Fruit fly (Drosophila melanogaster) whole organism, embryonic: ENCODE results near the gene CG46440.
A peak's percentile ranks its signal among the peaks of the same experiment; 100 is the strongest.

Experiments
- Antp ChIP-seq: fragments of 200-800 bp; sonication (Bioruptor generic); optimal IDR thresholded peaks from 3 replicates; lab custom pipeline; 2016; ENCODE audit warnings: missing biosample characterization, missing genetic modification characterization
- Asciz ChIP-seq: fragments of 200-800 bp; sonication (Bioruptor generic); optimal IDR thresholded peaks from 2 replicates; lab custom pipeline; 2017; ENCODE audit warnings: missing biosample characterization, mild to moderate bottlenecking, missing genetic modification characterization, missing genetic modification reagents
- CG10147 ChIP-seq: fragments of 200-800 bp; sonication (Bioruptor generic); optimal IDR thresholded peaks from 2 replicates; lab custom pipeline; 2019; ENCODE audit warnings: missing biosample characterization, mild to moderate bottlenecking, missing genetic modification characterization, moderate library complexity
- CG10462 ChIP-seq: fragments of 200-800 bp; sonication (Bioruptor generic); optimal IDR thresholded peaks from 2 replicates; lab custom pipeline; 2016; ENCODE audit warnings: missing biosample characterization, missing genetic modification characterization
- CG11560 ChIP-seq: fragments of 200-800 bp; sonication (Bioruptor generic); IDR thresholded peaks from 3 replicates; pipeline ENCODE4 v1.3.6; 2022; ENCODE audit warnings: missing biosample characterization, missing genetic modification characterization
- CG12744 ChIP-seq: fragments of 200-800 bp; sonication (Bioruptor generic); optimal IDR thresholded peaks from 2 replicates; lab custom pipeline; 2016; ENCODE audit warnings: missing biosample characterization, missing genetic modification characterization
- CG1603 ChIP-seq: fragments of 200-800 bp; sonication (Bioruptor generic); optimal IDR thresholded peaks from 2 replicates; lab custom pipeline; 2019; ENCODE audit warnings: missing biosample characterization, mild to moderate bottlenecking, missing genetic modification characterization, moderate library complexity
- CG17186 ChIP-seq: fragments of 200-800 bp; sonication (Bioruptor generic); optimal IDR thresholded peaks from 3 replicates; lab custom pipeline; 2017; ENCODE audit warnings: missing biosample characterization, missing genetic modification reagents, missing genetic modification characterization
- CG3065 ChIP-seq: fragments of 200-800 bp; sonication (Bioruptor generic); optimal IDR thresholded peaks from 2 replicates; lab custom pipeline; 2016; ENCODE audit warnings: missing biosample characterization, missing genetic modification characterization
- CG4360 ChIP-seq: fragments of 200-800 bp; sonication (Bioruptor generic); IDR thresholded peaks from 2 replicates; pipeline ENCODE4 v1.3.6; 2022; ENCODE audit warnings: missing biosample characterization, missing genetic modification characterization
- CG4730 ChIP-seq: fragments of 200-800 bp; sonication (Bioruptor generic); IDR thresholded peaks from 2 replicates; pipeline ENCODE4 v1.3.6; 2022; ENCODE audit warnings: missing biosample characterization, missing genetic modification characterization
- CG4854 ChIP-seq: fragments of 200-800 bp; sonication (Bioruptor generic); optimal IDR thresholded peaks from 2 replicates; lab custom pipeline; 2016; ENCODE audit warnings: missing biosample characterization, missing genetic modification characterization, inconsistent platforms
- CG6175 ChIP-seq: fragments of 200-800 bp; sonication (Bioruptor generic); IDR thresholded peaks from 3 replicates; pipeline ENCODE4 v1.3.6; 2022; ENCODE audit warnings: missing biosample characterization, missing genetic modification characterization
- CG7786 ChIP-seq: fragments of 200-800 bp; sonication (Bioruptor generic); optimal IDR thresholded peaks from 2 replicates; lab custom pipeline; 2016; ENCODE audit warnings: missing biosample characterization, missing genetic modification characterization
- CG7839 ChIP-seq: fragments of 200-800 bp; sonication (Bioruptor generic); optimal IDR thresholded peaks from 3 replicates; lab custom pipeline; 2018; ENCODE audit warnings: missing biosample characterization, mild to moderate bottlenecking, missing genetic modification characterization, moderate library complexity
- CG7963 ChIP-seq: fragments of 200-800 bp; sonication (Bioruptor generic); IDR thresholded peaks from 3 replicates; pipeline ENCODE4 v1.3.6; 2022; ENCODE audit warnings: missing biosample characterization, missing genetic modification characterization; ENCODE audit not compliant: partially characterized antibody
- CG9215 ChIP-seq: fragments of 200-800 bp; sonication (Bioruptor generic); IDR thresholded peaks from 2 replicates; pipeline ENCODE4 v1.3.6; 2022; ENCODE audit warnings: missing biosample characterization, missing genetic modification characterization
- D ChIP-seq, 2 experiments: fragments of 200-800 bp in 1 of 2; fragments of >200 bp in 1 of 2; sonication (Bioruptor generic) in 1 of 2; optimal IDR thresholded peaks; 2 replicates in 1 of 2; 3 replicates in 1 of 2; lab custom pipeline; 2017; ENCODE audit warnings: mild to moderate bottlenecking in 1 of 2, missing biosample characterization in 1 of 2, missing genetic modification characterization in 1 of 2, missing genetic modification reagents in 1 of 2
- ERR ChIP-seq: fragments of 200-800 bp; sonication (Bioruptor generic); optimal IDR thresholded peaks from 2 replicates; lab custom pipeline; 2016; ENCODE audit warnings: missing biosample characterization, missing genetic modification characterization
- Mes4 ChIP-seq: fragments of 200-800 bp; sonication (Bioruptor generic); optimal IDR thresholded peaks from 2 replicates; lab custom pipeline; 2016; ENCODE audit warnings: missing biosample characterization, missing genetic modification characterization
- Opbp ChIP-seq: fragments of 200-800 bp; sonication (Bioruptor generic); IDR thresholded peaks from 3 replicates; pipeline ENCODE4 v1.3.6; 2022; ENCODE audit warnings: missing biosample characterization, missing genetic modification characterization; ENCODE audit not compliant: partially characterized antibody
- Ptx1 ChIP-seq: fragments of 200-800 bp; sonication (Bioruptor generic); IDR thresholded peaks from 2 replicates; pipeline ENCODE4 v1.3.6; 2022; ENCODE audit warnings: missing biosample characterization, missing genetic modification characterization
- Six4 ChIP-seq: fragments of 200-800 bp; sonication (Bioruptor generic); optimal IDR thresholded peaks from 2 replicates; lab custom pipeline; 2016; ENCODE audit warnings: missing biosample characterization, missing genetic modification characterization
- Stat92E ChIP-seq, 3 experiments: fragments of >200 bp in 2 of 3; fragments of 200-800 bp in 1 of 3; sonication (Bioruptor generic) in 1 of 3; optimal IDR thresholded peaks; 2 replicates each; lab custom pipeline; 2017 to 2019; ENCODE audit warnings: missing biosample characterization in 3 of 3, missing genetic modification characterization in 3 of 3, mild to moderate bottlenecking in 1 of 3, moderate library complexity in 1 of 3
- Taf1 ChIP-seq: fragments of 200-800 bp; sonication (Bioruptor generic); IDR thresholded peaks from 2 replicates; pipeline ENCODE4 v1.3.6; 2022; ENCODE audit warnings: missing biosample characterization, missing genetic modification characterization
- Xbp1 ChIP-seq: fragments of 200-800 bp; sonication (Bioruptor generic); optimal IDR thresholded peaks from 3 replicates; lab custom pipeline; 2016; ENCODE audit warnings: missing biosample characterization, mild to moderate bottlenecking, missing genetic modification characterization
- ab ChIP-seq: fragments of 200-800 bp; sonication (Bioruptor generic); optimal IDR thresholded peaks from 2 replicates; lab custom pipeline; 2016; ENCODE audit warnings: missing biosample characterization, missing genetic modification characterization
- ase ChIP-seq: fragments of 200-800 bp; sonication (Bioruptor generic); IDR thresholded peaks from 3 replicates; pipeline ENCODE4 v1.3.6; 2022; ENCODE audit warnings: missing biosample characterization, missing genetic modification characterization
- chn ChIP-seq: fragments of 200-800 bp; sonication (Bioruptor generic); optimal IDR thresholded peaks from 2 replicates; lab custom pipeline; 2016; ENCODE audit warnings: missing biosample characterization, missing genetic modification characterization
- danr ChIP-seq: fragments of 200-800 bp; sonication (Bioruptor generic); IDR thresholded peaks from 2 replicates; pipeline ENCODE4 v1.3.6; 2022; ENCODE audit warnings: missing biosample characterization, missing genetic modification characterization
- eve ChIP-seq, 2 experiments: fragments of >200 bp; optimal IDR thresholded peaks; 2 replicates each; lab custom pipeline; 2017; ENCODE audit warnings: missing biosample characterization in 2 of 2, missing genetic modification characterization in 2 of 2
- exex ChIP-seq: fragments of 200-800 bp; sonication (Bioruptor generic); optimal IDR thresholded peaks from 4 replicates; lab custom pipeline; 2018; ENCODE audit warnings: missing biosample characterization, mild to moderate bottlenecking, missing genetic modification characterization, moderate library complexity
- jumu ChIP-seq: fragments of 200-800 bp; sonication (Bioruptor generic); optimal IDR thresholded peaks from 3 replicates; lab custom pipeline; 2016; ENCODE audit warnings: missing biosample characterization, missing genetic modification characterization
- kah ChIP-seq: fragments of 200-800 bp; sonication (Bioruptor generic); optimal IDR thresholded peaks from 2 replicates; lab custom pipeline; 2018; ENCODE audit warnings: missing biosample characterization, mild to moderate bottlenecking, missing genetic modification characterization
- luna ChIP-seq: fragments of 200-800 bp; sonication (Bioruptor generic); optimal IDR thresholded peaks from 2 replicates; lab custom pipeline; 2016; ENCODE audit warnings: missing biosample characterization, missing genetic modification characterization
- mirr ChIP-seq: fragments of 200-800 bp; sonication (Bioruptor generic); optimal IDR thresholded peaks from 3 replicates; lab custom pipeline; 2018; ENCODE audit warnings: missing biosample characterization, mild to moderate bottlenecking, missing genetic modification characterization
- p53 ChIP-seq: fragments of 200-800 bp; sonication (Bioruptor generic); optimal IDR thresholded peaks from 2 replicates; lab custom pipeline; 2016; ENCODE audit warnings: missing biosample characterization, missing genetic modification characterization
- salm ChIP-seq: fragments of 200-800 bp; sonication (Bioruptor generic); optimal IDR thresholded peaks from 2 replicates; lab custom pipeline; 2018; ENCODE audit warnings: missing biosample characterization, mild to moderate bottlenecking, missing genetic modification characterization
- sens ChIP-seq: fragments of 200-800 bp; sonication (Bioruptor generic); peaks from one replicate; lab custom pipeline; 2016; ENCODE audit warnings: missing biosample characterization, missing genetic modification characterization
- sisA ChIP-seq: fragments of 200-800 bp; sonication (Bioruptor generic); IDR thresholded peaks from 2 replicates; pipeline ENCODE4 v1.3.6; 2022; ENCODE audit warnings: missing biosample characterization, missing genetic modification characterization
- slbo ChIP-seq: fragments of 200-800 bp; sonication (Bioruptor generic); IDR thresholded peaks from 2 replicates; pipeline ENCODE4 v1.3.6; 2022; ENCODE audit warnings: missing biosample characterization, missing genetic modification characterization
- tin ChIP-seq: fragments of 200-800 bp; sonication (Bioruptor generic); optimal IDR thresholded peaks from 3 replicates; lab custom pipeline; 2016; ENCODE audit warnings: missing biosample characterization, missing genetic modification characterization
- usp ChIP-seq: fragments of >200 bp; optimal IDR thresholded peaks from 2 replicates; lab custom pipeline; 2017; ENCODE audit warnings: missing biosample characterization, missing genetic modification characterization
- vnd ChIP-seq: fragments of 200-800 bp; sonication (Bioruptor generic); IDR thresholded peaks from 3 replicates; pipeline ENCODE4 v1.3.6; 2022; ENCODE audit warnings: missing biosample characterization, missing genetic modification characterization; ENCODE audit not compliant: partially characterized antibody

The CG46440 gene

dm6 chrX:15818608-15819184 lies 38.9 kb downstream of the CG46440 start (continued):
- TF ChIP-seq Opbp (GFP tag; lab: Robert Waterston, UW): no peak
- peak in 1 of 2 experiments; percentile 36 for TF ChIP-seq eve (GFP tag; optimal IDR thresholded peaks at IDR 0.05; lab: Kevin White, UChicago)
- no peak for TF ChIP-seq CG7839
- no peak for TF ChIP-seq CG4854 (GFP tag; lab: Kevin White, UChicago)
- no peak for TF ChIP-seq kah (GFP tag; lab: Kevin White, UChicago)
- TF ChIP-seq CG1603 (tag; lab: Kevin White, UChicago): no peak
- no peak for TF ChIP-seq CG9215 (GFP tag; lab: Robert Waterston, UW)
- no peak for TF ChIP-seq Asciz (GFP tag; lab: Kevin White, UChicago)
- TF ChIP-seq Ptx1 (GFP tag; lab: Robert Waterston, UW): peak; percentile 42
- TF ChIP-seq usp: no peak
- no peak for TF ChIP-seq ERR (GFP tag; lab: Kevin White, UChicago)
- TF ChIP-seq CG10147 (GFP tag; lab: Kevin White, UChicago): no peak
- no peak for TF ChIP-seq danr (GFP tag; lab: Robert Waterston, UW)
- TF ChIP-seq CG6175 (GFP tag; lab: Robert Waterston, UW): no peak
- TF ChIP-seq tin (GFP tag; lab: Kevin White, UChicago): no peak
- TF ChIP-seq mirr: no peak
- TF ChIP-seq CG7786: peak; percentile 11
- TF ChIP-seq Xbp1: peak; percentile 43
- TF ChIP-seq chn (GFP tag; lab: Kevin White, UChicago): peak; percentile 25
- TF ChIP-seq sisA (GFP tag; lab: Robert Waterston, UW): no peak; the same call in 1 of the 2 replicates
- TF ChIP-seq Antp (GFP tag; lab: Kevin White, UChicago): no peak
- peak; percentile 89 for TF ChIP-seq sens (GFP tag; lab: Kevin White, UChicago)
- TF ChIP-seq luna (GFP tag; lab: Kevin White, UChicago): no peak
- no peak for TF ChIP-seq CG3065 (GFP tag; lab: Kevin White, UChicago)
- no peak for TF ChIP-seq Six4
- TF ChIP-seq D (optimal IDR thresholded peaks at IDR 0.05; lab: Kevin White, UChicago): no peak
- TF ChIP-seq D (GFP tag; optimal IDR thresholded peaks at IDR 0.05; lab: Kevin White, UChicago): no peak
- no peak for TF ChIP-seq CG4360 (GFP tag; lab: Robert Waterston, UW)
- TF ChIP-seq CG7963: no peak
- no peak for TF ChIP-seq CG17186 (GFP tag; lab: Kevin White, UChicago)
- no peak for TF ChIP-seq CG11560 (tag; lab: Robert Waterston, UW)
- no peak for TF ChIP-seq ase
- no peak for TF ChIP-seq exex
- no peak for TF ChIP-seq p53 (GFP tag; lab: Kevin White, UChicago)
- no peak for TF ChIP-seq CG4730 (GFP tag; lab: Robert Waterston, UW)
- no peak for TF ChIP-seq vnd (GFP tag; lab: Robert Waterston, UW)
- TF ChIP-seq Taf1 (GFP tag; lab: Robert Waterston, UW): no peak
- peak; percentile 8 for TF ChIP-seq jumu (GFP tag; lab: Kevin White, UChicago)
- no peak for TF ChIP-seq CG10462 (GFP tag; lab: Kevin White, UChicago)
- TF ChIP-seq CG12744 (GFP tag; lab: Kevin White, UChicago): no peak
- TF ChIP-seq Stat92E (GFP tag; optimal IDR thresholded peaks at IDR 0.05; lab: Kevin White, UChicago): no peak
- TF ChIP-seq salm: no peak
- TF ChIP-seq slbo (GFP tag; lab: Robert Waterston, UW): peak; percentile 50; the same call in 1 of the 2 replicates
- TF ChIP-seq ab (GFP tag; lab: Kevin White, UChicago): no peak
- TF ChIP-seq Mes4: no peak
